Fruit fly (Drosophila melanogaster): ENCODE measurements around the gene Vha68-2.
A peak's percentile ranks its signal among the peaks of the same experiment; 100 is the strongest.

The Vha68-2 gene

dm6 chr2L:13018992-13019484 lies 44.9 kb downstream of the Vha68-2 start, which contains the start of gene Ube4B (continued):
- TF ChIP-seq eve (GFP tag; optimal IDR thresholded peaks at IDR 0.05), result no peak
- TF ChIP-seq Dll (GFP tag; IDR thresholded peaks at IDR 0.05; ENCODE audit: partially characterized antibody), result peak; percentile 84
- TF ChIP-seq ac (GFP tag; optimal IDR thresholded peaks at IDR 0.05), result no peak
- TF ChIP-seq Oli (tag; optimal IDR thresholded peaks at IDR 0.05), result peak; percentile 31
- no peak for TF ChIP-seq Fer2 (tag; optimal IDR thresholded peaks at IDR 0.05)
- no peak for TF ChIP-seq B-H2 (GFP tag; optimal IDR thresholded peaks at IDR 0.05)
- TF ChIP-seq CG1647 (GFP tag; optimal IDR thresholded peaks at IDR 0.05), result peak; percentile 52
- TF ChIP-seq hkb (optimal IDR thresholded peaks at IDR 0.05), result no peak
- TF ChIP-seq hkb (GFP tag; IDR thresholded peaks at IDR 0.05), result peak; percentile 43; the same call in 1 of the 2 replicates
- peak; percentile 82 for TF ChIP-seq hb (GFP tag; IDR thresholded peaks at IDR 0.05; ENCODE audit: partially characterized antibody)
- peak; percentile 85 for TF ChIP-seq lilli (GFP tag; optimal IDR thresholded peaks at IDR 0.05)
- peak; percentile 52 for TF ChIP-seq NC2β (GFP tag; optimal IDR thresholded peaks at IDR 0.05)
- TF ChIP-seq row (GFP tag; IDR thresholded peaks at IDR 0.05), result peak; percentile 97
- peak; percentile 86 for TF ChIP-seq ato (GFP tag; IDR thresholded peaks at IDR 0.05; ENCODE audit: partially characterized antibody)
- peak; percentile 71 for TF ChIP-seq zfh2 (GFP tag; optimal IDR thresholded peaks at IDR 0.05)
- TF ChIP-seq Meics (GFP tag; optimal IDR thresholded peaks at IDR 0.05), result no peak
- TF ChIP-seq ash1 (GFP tag; optimal IDR thresholded peaks at IDR 0.05), result no peak
- TF ChIP-seq shn (GFP tag; optimal IDR thresholded peaks at IDR 0.05), result peak; percentile 76
- 0 out of 3 replicates have a peak, but pooled peaks have one; percentile 20 for TF ChIP-seq otp (GFP tag; IDR thresholded peaks at IDR 0.05)
- TF ChIP-seq eyg (GFP tag; optimal IDR thresholded peaks at IDR 0.05), result peak; percentile 52
- 0 out of 3 replicates have a peak, but pooled peaks have one; percentile 30 for TF ChIP-seq CG2889 (GFP tag; IDR thresholded peaks at IDR 0.05)
- TF ChIP-seq lbe (GFP tag; optimal IDR thresholded peaks at IDR 0.05), result no peak
- TF ChIP-seq CG4360 (GFP tag; IDR thresholded peaks at IDR 0.05), result no peak
- TF ChIP-seq CG31224 (GFP tag; IDR thresholded peaks at IDR 0.05), result peak; percentile 28; the same call in 1 of the 2 replicates
- peak; percentile 30 for TF ChIP-seq en (GFP tag; optimal IDR thresholded peaks at IDR 0.05)
- peak; percentile 58; the same call in 1 of the 4 replicates for TF ChIP-seq Gug (GFP tag; IDR thresholded peaks at IDR 0.05)
- 0 out of 2 replicates have a peak, but pooled peaks have one; percentile 23 for TF ChIP-seq CG16779 (GFP tag; IDR thresholded peaks at IDR 0.05)
- no peak for TF ChIP-seq CG6854 (GFP tag; optimal IDR thresholded peaks at IDR 0.05)
- TF ChIP-seq Abd-B (GFP tag; optimal IDR thresholded peaks at IDR 0.05), result peak; percentile 41
- TF ChIP-seq ci (GFP tag; IDR thresholded peaks at IDR 0.05), result peak; percentile 67; the same call in 1 of the 3 replicates
- TF ChIP-seq CG4424 (GFP tag; optimal IDR thresholded peaks at IDR 0.05), result no peak
- no peak for TF ChIP-seq Blimp-1 (GFP tag; optimal IDR thresholded peaks at IDR 0.05)
- TF ChIP-seq her (GFP tag; optimal IDR thresholded peaks at IDR 0.05), result peak; percentile 56
- peak; percentile 62; the same call in 1 of the 2 replicates for TF ChIP-seq CG6272 (GFP tag; IDR thresholded peaks at IDR 0.05)
- no peak for TF ChIP-seq TFAM (GFP tag; optimal IDR thresholded peaks at IDR 0.05)
- TF ChIP-seq CrebB (tag; optimal IDR thresholded peaks at IDR 0.05), result peak; percentile 46
- no peak for TF ChIP-seq CG17385 (GFP tag; optimal IDR thresholded peaks at IDR 0.05)
- no peak for TF ChIP-seq gce (GFP tag; IDR thresholded peaks at IDR 0.05)
- TF ChIP-seq ham (GFP tag; IDR thresholded peaks at IDR 0.05), result no peak
- TF ChIP-seq CG12071 (GFP tag; optimal IDR thresholded peaks at IDR 0.05), result no peak
- peak; percentile 75 for TF ChIP-seq CG8944 (GFP tag; optimal IDR thresholded peaks at IDR 0.05)
- TF ChIP-seq CkIIα-i1 (GFP tag; IDR thresholded peaks at IDR 0.05), result no peak
- no peak for TF ChIP-seq CG10321 (GFP tag; IDR thresholded peaks at IDR 0.05)
- no peak for TF ChIP-seq CG31441 (GFP tag; IDR thresholded peaks at IDR 0.05)
- peak; percentile 78 for TF ChIP-seq CG15514 (GFP tag; optimal IDR thresholded peaks at IDR 0.05)
- no peak for TF ChIP-seq CG4282 (GFP tag; optimal IDR thresholded peaks at IDR 0.05)
- TF ChIP-seq Mrtf (GFP tag; IDR thresholded peaks at IDR 0.05), result peak; percentile 56; the same call in 1 of the 3 replicates
- peak; percentile 67; the same call in 2 of the 3 replicates for TF ChIP-seq dysf (GFP tag; IDR thresholded peaks at IDR 0.05)
- TF ChIP-seq Hr78 (GFP tag; optimal IDR thresholded peaks at IDR 0.05), result no peak
- TF ChIP-seq CG1233 (GFP tag; optimal IDR thresholded peaks at IDR 0.05), result no peak
- TF ChIP-seq ttk (GFP tag; IDR thresholded peaks at IDR 0.05), result peak; percentile 63

All from whole organism, embryonic.